Fruit fly (Drosophila melanogaster) Kc167 (cell line): Measurements from ENCODE around the gene CG5664.

Source experiments
- h ChIP-seq: fragments of >200 bp; optimal IDR thresholded peaks from 3 replicates; lab custom pipeline; 2018; ENCODE audit warnings: missing external identifiers
- insv ChIP-seq: fragments of >200 bp; optimal IDR thresholded peaks from 3 replicates; lab custom pipeline; 2018; ENCODE audit warnings: missing external identifiers
- psq ChIP-seq: fragments of >200 bp; optimal IDR thresholded peaks from 2 replicates; lab custom pipeline; 2017; ENCODE audit warnings: missing external identifiers

dm6 chr3L:21483837-21484236 is 42.7 kb upstream of the CG5664 start:
- TF ChIP-seq insv (lab: Kevin White, UChicago) (no peak), h (no peak), psq (no peak)
